Worm (Caenorhabditis elegans) whole organism, young adult: ENCODE measurements around the gene T23F6.3.

Experiments
- B0019.2 ChIP-seq: fragments of 200-800 bp; sonication (Bioruptor generic); conservative IDR thresholded peaks from 2 replicates; pipeline ENCODE4 v1.3.6; 2022; ENCODE audit warnings: missing genetic modification reagents, missing genetic modification characterization, missing compliant biosample characterization
- F10E7.11 ChIP-seq: sonication (generic microtip); optimal IDR thresholded peaks from 2 replicates; lab custom pipeline; 2017; ENCODE audit warnings: mild to moderate bottlenecking, missing genetic modification characterization, moderate library complexity, missing compliant biosample characterization
- F57C9.4 ChIP-seq: sonication (generic microtip); optimal IDR thresholded peaks from 2 replicates; lab custom pipeline; 2017; ENCODE audit warnings: mild to moderate bottlenecking, missing genetic modification characterization, missing compliant biosample characterization
- ceh-40 ChIP-seq: fragments of 200-800 bp; sonication (Bioruptor generic); IDR thresholded peaks from 2 replicates; pipeline ENCODE4 v1.3.6; 2022; ENCODE audit warnings: missing genetic modification characterization, missing compliant biosample characterization
- ceh-58 ChIP-seq: fragments of 200-800 bp; sonication (Bioruptor generic); IDR thresholded peaks from 2 replicates; pipeline ENCODE4 v1.3.6; 2022; ENCODE audit warnings: missing genetic modification characterization, missing compliant biosample characterization
- ets-4 ChIP-seq: fragments of 200-800 bp; sonication (Bioruptor generic); optimal IDR thresholded peaks from 2 replicates; lab custom pipeline; 2018; ENCODE audit warnings: mild to moderate bottlenecking, missing genetic modification characterization, missing compliant biosample characterization
- lin-26 ChIP-seq: fragments of 200-800 bp; sonication (Bioruptor generic); IDR thresholded peaks from 2 replicates; pipeline ENCODE4 v1.3.6; 2022; ENCODE audit warnings: missing genetic modification reagents, missing genetic modification characterization, missing compliant biosample characterization
- tlf-1 ChIP-seq: fragments of 200-800 bp; sonication (Bioruptor generic); optimal IDR thresholded peaks from 2 replicates; lab custom pipeline; 2018; ENCODE audit warnings: mild to moderate bottlenecking, missing genetic modification characterization, missing compliant biosample characterization

- TF ChIP-seq tlf-1 (no peak), ceh-58 (GFP tag; lab: Robert Waterston, UW) (no peak), F10E7.11 (tag; lab: Kevin White, UChicago) (no peak), B0019.2 (GFP tag; lab: Robert Waterston, UW) (no peak), ceh-40 (no peak), F57C9.4 (tag; lab: Kevin White, UChicago) (no peak), ets-4 (GFP tag; lab: Kevin White, UChicago) (no peak), lin-26 (GFP tag; lab: Robert Waterston, UW) (no peak)
Measured at ce11 chrIV:12717531-12717930, 7.0 kb downstream of the T23F6.3 start, which contains the start of gene C27D8.1.
